Worm (Caenorhabditis elegans): ENCODE measurements around the gene C09B9.2.
"Not testable (repeated sequence)": the region's sequence is repeated elsewhere in the genome, so short reads cannot be mapped to it uniquely, and the experiment has no call there.

C09B9.2 gene

DNA sequence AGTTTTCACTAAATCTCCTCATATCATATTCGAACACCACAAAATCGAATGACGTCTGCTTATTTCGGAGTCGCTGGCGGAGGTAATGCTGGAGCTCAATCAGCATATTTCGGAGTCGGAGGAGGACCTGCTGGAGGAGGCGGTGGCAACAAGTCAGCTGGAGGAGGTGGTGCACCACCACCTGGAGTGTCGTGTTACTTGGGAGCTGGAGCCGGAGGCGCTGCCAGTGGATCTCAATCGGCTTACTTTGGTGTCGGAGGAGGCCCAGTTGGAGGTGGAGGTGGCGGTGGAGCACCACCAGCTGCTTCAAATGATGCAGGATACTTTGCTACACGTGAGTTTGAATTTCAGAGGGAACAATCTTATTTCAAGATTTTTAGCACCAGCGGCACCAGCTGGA is 12.6 kb upstream of the C09B9.2 start, which contains the start of gene ssq-4:
Gene ssq-4, plus strand, starts transcription at position 19 of the 400 bp plus-strand sequence.
- not testable (repeated sequence) for TF ChIP-seq pag-3 (tag; optimal IDR thresholded peaks at IDR 0.05; ENCODE audit: borderline replicate concordance); sdc-2 (tag; optimal IDR thresholded peaks at IDR 0.05); hlh-8 (tag; optimal IDR thresholded peaks at IDR 0.05)

DNA sequence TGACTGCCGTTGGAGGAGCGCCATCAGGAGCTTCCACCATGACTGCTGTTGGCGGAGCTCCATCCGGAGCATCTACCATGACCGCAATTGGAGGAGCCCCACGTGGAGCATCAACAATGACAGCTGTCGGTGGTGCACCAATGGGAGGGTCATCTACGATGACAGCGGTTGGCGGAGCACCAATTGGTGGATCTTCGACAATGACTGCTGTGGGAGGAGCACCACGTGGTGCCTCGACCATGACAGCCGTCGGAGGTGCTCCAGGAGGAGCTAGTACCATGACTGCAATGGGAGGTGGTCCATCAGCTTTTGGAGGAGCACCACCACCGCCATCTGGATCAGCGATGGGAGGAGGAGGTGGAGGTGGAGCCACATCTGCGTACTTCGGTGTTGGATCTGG is 12.0 kb upstream of the C09B9.2 start, which contains the start of gene T28H11.7:
Gene T28H11.7, minus strand, starts transcription at position 101 of the 400 bp plus-strand sequence.
- not testable (repeated sequence) for TF ChIP-seq lim-6, ttx-3, tbx-7 (tag; optimal IDR thresholded peaks at IDR 0.05)

- no peak for TF ChIP-seq pax-1 (tag; optimal IDR thresholded peaks at IDR 0.05)
- no peak for TF ChIP-seq che-1 (tag; optimal IDR thresholded peaks at IDR 0.05)
- no peak for TF ChIP-seq dmd-4 (tag; optimal IDR thresholded peaks at IDR 0.05; ENCODE audit: borderline replicate concordance)
- no peak for TF ChIP-seq C08G9.2 (tag; optimal IDR thresholded peaks at IDR 0.05)
Observed at ce11 chrIV:5020533-5020932, 8.6 kb upstream of the C09B9.2 start, which contains the start of gene T28H11.8. Gene T28H11.8 (minus strand): TSS chrIV:5020633.

DNA sequence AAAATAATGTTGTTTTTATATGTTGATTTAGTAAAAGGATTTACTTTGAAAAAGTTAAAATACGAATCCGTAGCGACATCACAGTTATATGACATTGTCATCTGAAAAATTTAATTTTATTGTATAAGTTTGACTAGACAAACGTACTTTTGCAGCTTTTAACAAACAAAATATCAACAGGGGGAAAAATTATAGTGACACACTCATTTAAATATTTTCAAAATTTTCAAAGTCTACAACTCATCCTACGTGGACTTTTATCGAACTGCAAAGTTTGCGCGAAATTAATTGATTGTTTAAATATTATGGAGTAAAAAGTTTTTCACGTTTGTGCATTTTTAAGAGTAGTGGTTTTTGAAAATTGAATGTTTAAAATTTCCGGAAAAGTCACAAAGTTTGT is 3.4 kb upstream of the C09B9.2 start, which contains the start of gene C09B9.85:
Gene C09B9.85, minus strand, starts transcription at position 101 of the 400 bp plus-strand sequence.
- no peak for TF ChIP-seq fkh-10 (GFP tag; optimal IDR thresholded peaks at IDR 0.05)
- no peak for TF ChIP-seq fkh-6 (tag; optimal IDR thresholded peaks at IDR 0.05)
- no peak for TF ChIP-seq dmd-4 (tag; optimal IDR thresholded peaks at IDR 0.05; ENCODE audit: borderline replicate concordance)
- no peak for TF ChIP-seq K09A11.1 (tag; optimal IDR thresholded peaks at IDR 0.05; ENCODE audit: insufficient read depth)
- TF ChIP-seq unc-42 (tag; optimal IDR thresholded peaks at IDR 0.05) = no peak
- no peak for TF ChIP-seq K02D7.2 (tag; optimal IDR thresholded peaks at IDR 0.05)
- no peak for TF ChIP-seq unc-86 (tag; optimal IDR thresholded peaks at IDR 0.05)
- no peak for TF ChIP-seq sdc-2 (tag; optimal IDR thresholded peaks at IDR 0.05)
- TF ChIP-seq elt-4 (tag; optimal IDR thresholded peaks at IDR 0.05) = no peak

ce11 chrIV:5031346-5031745 is 2.3 kb downstream of the C09B9.2 start:
- TF ChIP-seq pat-9 (tag; optimal IDR thresholded peaks at IDR 0.05) (no peak), unc-55 (GFP tag; optimal IDR thresholded peaks at IDR 0.05) (no peak), unc-3 (GFP tag; conservative IDR thresholded peaks at IDR 0.05) (no peak), unc-3 (tag; optimal IDR thresholded peaks at IDR 0.05) (no peak), ceh-22 (tag; optimal IDR thresholded peaks at IDR 0.05) (no peak), F13H6.1 (tag; optimal IDR thresholded peaks at IDR 0.05) (no peak), odd-2 (tag; optimal IDR thresholded peaks at IDR 0.05) (no peak), sox-2 (GFP tag; IDR thresholded peaks at IDR 0.05) (no peak), pqm-1 (tag; optimal IDR thresholded peaks at IDR 0.05) (no peak), pros-1 (tag; optimal IDR thresholded peaks at IDR 0.05) (no peak), ets-4 (tag; optimal IDR thresholded peaks at IDR 0.05) (no peak), T23F11.4 (GFP tag; optimal IDR thresholded peaks at IDR 0.05) (no peak), pha-2 (tag; optimal IDR thresholded peaks at IDR 0.05) (no peak)

DNA sequence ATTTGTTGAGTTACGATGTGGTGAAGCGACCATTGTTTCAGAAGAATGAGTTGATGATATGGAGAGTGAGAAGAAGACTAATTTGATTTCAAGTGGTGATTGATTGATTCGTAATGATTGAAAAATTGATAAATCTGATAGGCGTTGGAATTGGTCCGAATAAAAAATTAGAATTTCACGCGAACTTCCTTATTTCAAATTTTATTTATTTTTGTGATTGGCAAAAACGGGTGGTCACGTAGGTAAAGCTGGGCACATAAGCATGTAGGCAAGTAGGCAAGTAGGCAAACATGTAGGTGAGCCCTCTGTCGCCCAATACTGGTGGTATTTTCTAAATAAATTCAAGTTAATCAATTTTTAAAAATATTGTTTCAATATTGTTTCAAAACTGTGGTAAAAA is 4.2 kb downstream of the C09B9.2 start, which contains the start of gene C09B9.4:
Gene C09B9.4, minus strand, starts transcription at position 101 of the 400 bp plus-strand sequence.
- no peak for TF ChIP-seq F13H6.1 (tag; optimal IDR thresholded peaks at IDR 0.05)
- no peak for TF ChIP-seq T23F11.4 (GFP tag; optimal IDR thresholded peaks at IDR 0.05)
- no peak for TF ChIP-seq rnt-1 (tag; optimal IDR thresholded peaks at IDR 0.05)
- TF ChIP-seq ceh-9 (tag; optimal IDR thresholded peaks at IDR 0.05) = no peak
- no peak for TF ChIP-seq tbx-7 (tag; optimal IDR thresholded peaks at IDR 0.05)
- TF ChIP-seq lim-6 (tag; optimal IDR thresholded peaks at IDR 0.05) = no peak
- no peak for TF ChIP-seq madf-2 (tag; optimal IDR thresholded peaks at IDR 0.05)
- TF ChIP-seq gmeb-2 (tag; optimal IDR thresholded peaks at IDR 0.05) = no peak
- TF ChIP-seq C08G9.2 (tag; optimal IDR thresholded peaks at IDR 0.05) = no peak
